Fruit fly (Drosophila melanogaster) whole organism, embryonic: ENCODE data around the gene DPCoAC.

Experiments
- ATbp ChIP-seq: fragments of 200-800 bp; sonication (Bioruptor generic); optimal IDR thresholded peaks from 2 replicates; lab custom pipeline; 2017; ENCODE audit warnings: missing biosample characterization, mild to moderate bottlenecking, missing genetic modification characterization, missing genetic modification reagents
- Awh ChIP-seq: fragments of 200-800 bp; sonication (Bioruptor generic); IDR thresholded peaks from 2 replicates; pipeline ENCODE4, ENCODE4 v1.3.6; 2022; ENCODE audit warnings: missing biosample characterization, missing genetic modification characterization
- Bdp1 ChIP-seq: fragments of 200-800 bp; sonication (Bioruptor generic); optimal IDR thresholded peaks from 3 replicates; lab custom pipeline; 2016; ENCODE audit warnings: missing biosample characterization, missing genetic modification characterization
- CG12104 ChIP-seq: fragments of 200-800 bp; sonication (Bioruptor generic); optimal IDR thresholded peaks from 3 replicates; lab custom pipeline; 2016; ENCODE audit warnings: missing biosample characterization, missing genetic modification characterization
- CG1233 ChIP-seq: fragments of 200-800 bp; sonication (Bioruptor generic); optimal IDR thresholded peaks from 4 replicates; lab custom pipeline; 2018; ENCODE audit warnings: missing biosample characterization, mild to moderate bottlenecking, missing genetic modification characterization
- CG12744 ChIP-seq: fragments of 200-800 bp; sonication (Bioruptor generic); optimal IDR thresholded peaks from 2 replicates; lab custom pipeline; 2016; ENCODE audit warnings: missing biosample characterization, missing genetic modification characterization
- CG13287 ChIP-seq: fragments of 200-800 bp; sonication (Bioruptor generic); IDR thresholded peaks from 2 replicates; pipeline ENCODE4 v1.3.6; 2022; ENCODE audit warnings: missing biosample characterization, missing genetic modification characterization; ENCODE audit not compliant: partially characterized antibody
- CG18011 ChIP-seq: fragments of 200-800 bp; sonication (Bioruptor generic); optimal IDR thresholded peaks from 2 replicates; lab custom pipeline; 2017; ENCODE audit warnings: missing biosample characterization, missing genetic modification characterization, mild to moderate bottlenecking, moderate library complexity, missing genotype
- CG30020 ChIP-seq: fragments of 200-800 bp; optimal IDR thresholded peaks from 2 replicates; lab custom pipeline; 2019; ENCODE audit warnings: missing biosample characterization, mild to moderate bottlenecking, missing genetic modification characterization, moderate library complexity
- CG33557 ChIP-seq: fragments of 200-800 bp; sonication (Bioruptor generic); optimal IDR thresholded peaks from 2 replicates; lab custom pipeline; 2019; ENCODE audit warnings: missing biosample characterization, mild to moderate bottlenecking, missing genetic modification characterization, moderate library complexity
- CG34376 ChIP-seq: fragments of 200-800 bp; sonication (Bioruptor generic); optimal IDR thresholded peaks from 2 replicates; lab custom pipeline; 2018; ENCODE audit warnings: missing biosample characterization, mild to moderate bottlenecking, missing genetic modification characterization
- CG3838 ChIP-seq: fragments of 200-800 bp; sonication (Bioruptor generic); optimal IDR thresholded peaks from 3 replicates; lab custom pipeline; 2016; ENCODE audit warnings: missing biosample characterization, missing genetic modification characterization
- CG5180 ChIP-seq: fragments of 200-800 bp; sonication (Bioruptor generic); optimal IDR thresholded peaks from 3 replicates; lab custom pipeline; 2017; ENCODE audit warnings: missing biosample characterization, missing genetic modification characterization, mild to moderate bottlenecking, moderate library complexity, missing genetic modification reagents
- CG6791 ChIP-seq: fragments of 200-800 bp; sonication (Bioruptor generic); IDR thresholded peaks from 3 replicates; pipeline ENCODE4 v1.3.6; 2022; ENCODE audit warnings: missing biosample characterization, missing genetic modification characterization; ENCODE audit not compliant: partially characterized antibody
- CG7987 ChIP-seq: fragments of 200-800 bp; sonication (Bioruptor generic); optimal IDR thresholded peaks from 2 replicates; lab custom pipeline; 2018; ENCODE audit warnings: missing biosample characterization, mild to moderate bottlenecking, missing genetic modification characterization, moderate library complexity
- CG9609 ChIP-seq: fragments of 200-800 bp; sonication (Bioruptor generic); optimal IDR thresholded peaks from 3 replicates; lab custom pipeline; 2016; ENCODE audit warnings: missing biosample characterization, missing genetic modification characterization
- CG9932 ChIP-seq: fragments of 200-800 bp; sonication (Bioruptor generic); IDR thresholded peaks from 2 replicates; pipeline ENCODE4 v1.3.6; 2022; ENCODE audit warnings: missing biosample characterization, missing genetic modification characterization
- Dek ChIP-seq: fragments of 200-800 bp; sonication (Bioruptor generic); optimal IDR thresholded peaks from 3 replicates; lab custom pipeline; 2019; ENCODE audit warnings: missing biosample characterization, mild to moderate bottlenecking, missing genetic modification characterization, moderate library complexity
- Dll ChIP-seq: fragments of 200-800 bp; sonication (Bioruptor generic); IDR thresholded peaks from 4 replicates; pipeline ENCODE4 v1.3.6; 2022; ENCODE audit warnings: missing biosample characterization, missing genetic modification characterization; ENCODE audit not compliant: partially characterized antibody
- Doc3 ChIP-seq: fragments of 200-800 bp; sonication (Bioruptor generic); IDR thresholded peaks from 3 replicates; pipeline ENCODE4 v1.3.6; 2022; ENCODE audit warnings: missing biosample characterization, missing genetic modification characterization; ENCODE audit not compliant: partially characterized antibody
- Drgx ChIP-seq: fragments of 200-800 bp; sonication (Bioruptor generic); IDR thresholded peaks from 2 replicates; pipeline ENCODE4 v1.3.6; 2022; ENCODE audit warnings: missing biosample characterization, missing genetic modification characterization
- Mad ChIP-seq: fragments of 200-800 bp; sonication (Bioruptor generic); optimal IDR thresholded peaks from 2 replicates; lab custom pipeline; 2016; ENCODE audit warnings: missing biosample characterization, missing genetic modification characterization
- Max ChIP-seq: fragments of 200-800 bp; sonication (Bioruptor generic); optimal IDR thresholded peaks from 2 replicates; lab custom pipeline; 2016; ENCODE audit warnings: missing biosample characterization, mild to moderate bottlenecking, missing genetic modification characterization
- Optix ChIP-seq: fragments of 200-800 bp; sonication (Bioruptor generic); IDR thresholded peaks from 3 replicates; pipeline ENCODE4 v1.3.6; 2022; ENCODE audit warnings: missing biosample characterization, missing genetic modification characterization
- PHDP ChIP-seq: fragments of 200-800 bp; sonication (Bioruptor generic); optimal IDR thresholded peaks from 3 replicates; lab custom pipeline; 2018; ENCODE audit warnings: missing biosample characterization, mild to moderate bottlenecking, missing genetic modification characterization, moderate library complexity
- Pdp1 ChIP-seq, 2 experiments: fragments of 200-800 bp; sonication (Bioruptor generic); optimal IDR thresholded peaks; 3 replicates each; lab custom pipeline; 2016; ENCODE audit warnings: missing biosample characterization in 2 of 2, missing genetic modification characterization in 2 of 2, mild to moderate bottlenecking in 1 of 2, moderate library complexity in 1 of 2
- Ssrp ChIP-seq: fragments of 200-800 bp; sonication (Bioruptor generic); optimal IDR thresholded peaks from 2 replicates; lab custom pipeline; 2018; ENCODE audit warnings: missing biosample characterization, mild to moderate bottlenecking, missing genetic modification characterization, moderate library complexity
- Stat92E ChIP-seq, 3 experiments: fragments of >200 bp in 2 of 3; fragments of 200-800 bp in 1 of 3; sonication (Bioruptor generic) in 1 of 3; optimal IDR thresholded peaks; 2 replicates each; lab custom pipeline; 2017 to 2019; ENCODE audit warnings: missing biosample characterization in 3 of 3, missing genetic modification characterization in 3 of 3, mild to moderate bottlenecking in 1 of 3, moderate library complexity in 1 of 3
- ci ChIP-seq: fragments of 200-800 bp; sonication (Bioruptor generic); IDR thresholded peaks from 3 replicates; pipeline ENCODE4 v1.3.6; 2022; ENCODE audit warnings: missing biosample characterization, missing genetic modification characterization
- fd64A ChIP-seq: fragments of 200-800 bp; sonication (Bioruptor generic); optimal IDR thresholded peaks from 3 replicates; lab custom pipeline; 2018; ENCODE audit warnings: missing biosample characterization, mild to moderate bottlenecking, missing genetic modification characterization
- fu2 ChIP-seq: fragments of 200-800 bp; sonication (Bioruptor generic); optimal IDR thresholded peaks from 2 replicates; lab custom pipeline; 2016; ENCODE audit warnings: missing biosample characterization, missing genetic modification characterization
- gce ChIP-seq: fragments of 200-800 bp; sonication (Bioruptor generic); IDR thresholded peaks from 3 replicates; pipeline ENCODE4 v1.3.6; 2022; ENCODE audit warnings: missing biosample characterization, missing genetic modification characterization
- gsb-n ChIP-seq: fragments of 200-800 bp; sonication (Bioruptor generic); optimal IDR thresholded peaks from 3 replicates; lab custom pipeline; 2018; ENCODE audit warnings: missing biosample characterization, mild to moderate bottlenecking, missing genetic modification characterization
- insv ChIP-seq, 2 experiments: fragments of 200-800 bp; sonication (Bioruptor generic); optimal IDR thresholded peaks; 3 replicates each; lab custom pipeline; 2016 to 2018; ENCODE audit warnings: missing biosample characterization in 2 of 2, missing genetic modification characterization in 2 of 2
- kay ChIP-seq: fragments of 200-800 bp; sonication (Bioruptor generic); optimal IDR thresholded peaks from 2 replicates; lab custom pipeline; 2016; ENCODE audit warnings: missing biosample characterization, missing genetic modification characterization
- lab ChIP-seq: fragments of 200-800 bp; sonication (Bioruptor generic); optimal IDR thresholded peaks from 3 replicates; lab custom pipeline; 2017; ENCODE audit warnings: missing biosample characterization, missing genetic modification characterization, mild to moderate bottlenecking, moderate library complexity, missing genetic modification reagents
- lilli ChIP-seq: fragments of 200-800 bp; sonication (Bioruptor generic); optimal IDR thresholded peaks from 3 replicates; lab custom pipeline; 2016; ENCODE audit warnings: missing biosample characterization, missing genetic modification characterization
- mirr ChIP-seq: fragments of 200-800 bp; sonication (Bioruptor generic); optimal IDR thresholded peaks from 3 replicates; lab custom pipeline; 2018; ENCODE audit warnings: missing biosample characterization, mild to moderate bottlenecking, missing genetic modification characterization
- onecut ChIP-seq: fragments of 200-800 bp; sonication (Bioruptor generic); IDR thresholded peaks from 2 replicates; pipeline ENCODE4 v1.3.6; 2022; ENCODE audit warnings: missing biosample characterization, missing genetic modification characterization
- pan ChIP-seq, 4 experiments: fragments of >200 bp in 3 of 4; fragments of 200-800 bp in 1 of 4; sonication (Bioruptor generic) in 1 of 4; optimal IDR thresholded peaks in 3 of 4; IDR thresholded peaks in 1 of 4; 2 replicates each; pipeline versions ENCODE4 v1.3.6 to Lab custom; 2017 to 2022; ENCODE audit warnings: missing biosample characterization in 2 of 4, missing genetic modification characterization in 2 of 4, mixed read lengths in 1 of 4
- pfk ChIP-seq: fragments of 200-800 bp; sonication (Bioruptor generic); optimal IDR thresholded peaks from 2 replicates; lab custom pipeline; 2018; ENCODE audit warnings: missing biosample characterization, mild to moderate bottlenecking, missing genetic modification characterization, moderate library complexity
- repo ChIP-seq: fragments of 200-800 bp; sonication (Bioruptor generic); optimal IDR thresholded peaks from 2 replicates; lab custom pipeline; 2016; ENCODE audit warnings: missing biosample characterization, missing genetic modification characterization
- row ChIP-seq: fragments of 200-800 bp; sonication (Bioruptor generic); IDR thresholded peaks from 3 replicates; pipeline ENCODE4 v1.3.6; 2022; ENCODE audit warnings: missing biosample characterization, missing genetic modification characterization
- shn ChIP-seq: fragments of 200-800 bp; sonication (Bioruptor generic); optimal IDR thresholded peaks from 3 replicates; lab custom pipeline; 2016; ENCODE audit warnings: missing biosample characterization, missing genetic modification characterization
- sug ChIP-seq: fragments of 200-800 bp; optimal IDR thresholded peaks from 2 replicates; lab custom pipeline; 2019; ENCODE audit warnings: missing biosample characterization, mild to moderate bottlenecking, missing genetic modification characterization, moderate library complexity
- tx ChIP-seq: fragments of 200-800 bp; sonication (Bioruptor generic); optimal IDR thresholded peaks from 2 replicates; lab custom pipeline; 2016; ENCODE audit warnings: missing biosample characterization, missing genetic modification characterization
- vnd ChIP-seq: fragments of 200-800 bp; sonication (Bioruptor generic); IDR thresholded peaks from 3 replicates; pipeline ENCODE4 v1.3.6; 2022; ENCODE audit warnings: missing biosample characterization, missing genetic modification characterization; ENCODE audit not compliant: partially characterized antibody
- zf30C ChIP-seq: fragments of 200-800 bp; sonication (Bioruptor generic); optimal IDR thresholded peaks from 3 replicates; lab custom pipeline; 2018; ENCODE audit warnings: missing biosample characterization, mild to moderate bottlenecking, missing genetic modification characterization

The DPCoAC gene

dm6 chr3R:20574535-20574980 lies 17.1 kb upstream of the DPCoAC start (continued):
- TF ChIP-seq Dek (tag; lab: Kevin White, UChicago) (peak; percentile 14), lab (peak; percentile 44), pfk (peak; percentile 71), PHDP (tag; lab: Kevin White, UChicago) (peak; percentile 42), row (peak; percentile 14; the same call in 1 of the 3 replicates), Mad (GFP tag; lab: Kevin White, UChicago) (no peak), kay (GFP tag; lab: Kevin White, UChicago) (peak; percentile 5), Bdp1 (GFP tag; lab: Kevin White, UChicago) (peak; percentile 27), tx (no peak), CG30020 (no peak), vnd (GFP tag; lab: Robert Waterston, UW) (0 out of 3 replicates have a peak, but pooled peaks have one; percentile 24), fd64A (GFP tag; lab: Kevin White, UChicago) (no peak), gsb-n (tag; lab: Kevin White, UChicago) (no peak), Optix (GFP tag; lab: Robert Waterston, UW) (peak; percentile 16; the same call in 1 of the 3 replicates), Awh (GFP tag; lab: Robert Waterston, UW) (peak; percentile 67; the same call in 1 of the 2 replicates), lilli (GFP tag; lab: Kevin White, UChicago) (peak; percentile 73), CG3838 (GFP tag; lab: Kevin White, UChicago) (no peak), repo (GFP tag; lab: Kevin White, UChicago) (peak; percentile 18), CG13287 (GFP tag; lab: Robert Waterston, UW) (peak; percentile 31; the same call in 1 of the 2 replicates), CG18011 (GFP tag; lab: Kevin White, UChicago) (no peak), CG12104 (GFP tag; lab: Kevin White, UChicago) (no peak), onecut (GFP tag; lab: Robert Waterston, UW) (peak; percentile 8; the same call in 1 of the 2 replicates), Ssrp (no peak), Dll (GFP tag; lab: Robert Waterston, UW) (no peak), CG9932 (GFP tag; lab: Robert Waterston, UW) (peak; percentile 34; the same call in 1 of the 2 replicates), gce (GFP tag; lab: Robert Waterston, UW) (peak; percentile 45; the same call in 1 of the 3 replicates), Pdp1 (GFP tag; optimal IDR thresholded peaks at IDR 0.05; lab: Kevin White, UChicago) (peak in 1 of 2 experiments; percentile 63), CG1233 (GFP tag; lab: Kevin White, UChicago) (no peak), Max (GFP tag; lab: Kevin White, UChicago) (peak; percentile 58), ci (GFP tag; lab: Robert Waterston, UW) (peak; percentile 59; the same call in 1 of the 3 replicates), Stat92E (GFP tag; optimal IDR thresholded peaks at IDR 0.05; lab: Kevin White, UChicago) (peak in 1 of 3 experiments; percentile 26), Drgx (GFP tag; lab: Robert Waterston, UW) (0 out of 2 replicates have a peak, but pooled peaks have one; percentile 15), Doc3 (GFP tag; lab: Robert Waterston, UW) (no peak), pan (optimal IDR thresholded peaks at IDR 0.05; lab: Kevin White, UChicago) (no peak), pan (GFP tag; optimal IDR thresholded peaks at IDR 0.05 in 1 of 2, IDR thresholded peaks at IDR 0.05 in 1 of 2) (no peak), CG34376 (GFP tag; lab: Kevin White, UChicago) (peak; percentile 97), mirr (GFP tag; lab: Kevin White, UChicago) (peak; percentile 95), CG7987 (GFP tag; lab: Kevin White, UChicago) (peak; percentile 30), shn (GFP tag; lab: Kevin White, UChicago) (no peak), sug (tag; lab: Kevin White, UChicago) (peak; percentile 90), fu2 (peak; percentile 32), CG12744 (GFP tag; lab: Kevin White, UChicago) (no peak), zf30C (GFP tag; lab: Kevin White, UChicago) (peak; percentile 28), CG6791 (GFP tag; lab: Robert Waterston, UW) (0 out of 3 replicates have a peak, but pooled peaks have one; percentile 37), CG9609 (GFP tag; lab: Kevin White, UChicago) (no peak), ATbp (GFP tag; lab: Kevin White, UChicago) (no peak), CG33557 (GFP tag; lab: Kevin White, UChicago) (no peak), CG5180 (GFP tag; lab: Kevin White, UChicago) (peak; percentile 50), insv (GFP tag; optimal IDR thresholded peaks at IDR 0.05; lab: Kevin White, UChicago) (peak in 1 of 2 experiments; percentile 18)
